Worm (Caenorhabditis elegans) whole organism, midembryonic: ENCODE measurements around the gene clec-10.

Experiments used
- T22C8.4 ChIP-seq: fragments of 200-800 bp; sonication (Bioruptor generic); IDR thresholded peaks from 2 replicates; pipeline ENCODE4 v1.3.6; 2022; ENCODE audit warnings: missing genetic modification characterization, missing compliant biosample characterization
- cog-1 ChIP-seq: sonication (generic microtip); optimal IDR thresholded peaks from 2 replicates; lab custom pipeline; 2016; ENCODE audit warnings: missing genetic modification characterization, missing compliant biosample characterization
- flt-1 ChIP-seq: fragments of 200-800 bp; sonication (Bioruptor generic); IDR thresholded peaks from 2 replicates; pipeline ENCODE4 v1.3.6; 2022; ENCODE audit warnings: missing genetic modification characterization, missing compliant biosample characterization
- klf-2 ChIP-seq: fragments of 200-800 bp; sonication (Bioruptor generic); conservative IDR thresholded peaks from 2 replicates; pipeline ENCODE4 v1.3.6; 2022; ENCODE audit warnings: missing genetic modification reagents, missing genetic modification characterization, missing compliant biosample characterization
- med-1 ChIP-seq: sonication (generic microtip); optimal IDR thresholded peaks from 2 replicates; lab custom pipeline; 2017; ENCODE audit warnings: missing genetic modification characterization, mild to moderate bottlenecking, missing compliant biosample characterization, antibody characterized with exemption, missing genetic modification reagents; ENCODE audit not compliant: insufficient read depth
- ref-1 ChIP-seq: fragments of 200-800 bp; sonication (Bioruptor generic); conservative IDR thresholded peaks from 2 replicates; pipeline ENCODE4 v1.3.6; 2022; ENCODE audit warnings: missing genetic modification reagents, missing genetic modification characterization, missing compliant biosample characterization
- tab-1 ChIP-seq: fragments of 200-800 bp; sonication (Bioruptor generic); IDR thresholded peaks from 2 replicates; pipeline ENCODE4 v1.3.6; 2022; ENCODE audit warnings: missing genetic modification characterization, missing compliant biosample characterization
- ztf-23 ChIP-seq: fragments of 200-800 bp; sonication (Bioruptor generic); IDR thresholded peaks from 2 replicates; pipeline ENCODE4 v1.3.6; 2022; ENCODE audit warnings: missing genetic modification reagents, missing genetic modification characterization, missing compliant biosample characterization
- ztf-29 ChIP-seq: fragments of 200-800 bp; sonication (Bioruptor generic); IDR thresholded peaks from 2 replicates; pipeline ENCODE4 v1.3.6; 2022; ENCODE audit warnings: missing genetic modification reagents, missing genetic modification characterization, missing compliant biosample characterization

Gene clec-10

DNA sequence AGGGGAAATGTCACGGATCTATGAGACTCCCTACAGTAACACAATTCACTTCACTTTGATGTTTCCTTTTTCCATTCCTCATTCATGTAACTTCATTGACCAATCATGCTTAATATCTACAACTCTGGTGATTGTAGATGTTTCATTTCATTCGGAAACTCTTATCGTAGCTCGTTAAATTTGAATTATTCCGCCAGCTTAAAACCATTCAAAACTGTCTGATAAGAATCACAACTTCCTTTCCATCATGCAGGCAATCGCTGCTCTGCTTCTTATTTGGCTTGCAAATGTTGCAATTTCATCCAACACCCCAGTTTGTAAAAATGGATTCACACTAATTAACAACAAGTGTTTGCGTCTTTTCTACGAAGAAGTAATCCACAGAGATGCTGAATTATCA lies at the start of gene clec-10:
Gene clec-10, plus strand, starts transcription at position 244 of the 400 bp plus-strand sequence.
- TF ChIP-seq ref-1: no peak
- no peak for TF ChIP-seq ztf-29 (GFP tag; lab: Robert Waterston, UW)
- TF ChIP-seq ztf-23 (GFP tag; lab: Robert Waterston, UW): no peak
- no peak for TF ChIP-seq flt-1 (GFP tag; lab: Robert Waterston, UW)
- TF ChIP-seq klf-2 (GFP tag; lab: Robert Waterston, UW): no peak
- no peak for TF ChIP-seq tab-1
- TF ChIP-seq T22C8.4 (GFP tag; lab: Robert Waterston, UW): no peak
- TF ChIP-seq med-1 (GFP tag; lab: Kevin White, UChicago): no peak
- TF ChIP-seq cog-1 (tag; lab: Kevin White, UChicago): no peak

DNA sequence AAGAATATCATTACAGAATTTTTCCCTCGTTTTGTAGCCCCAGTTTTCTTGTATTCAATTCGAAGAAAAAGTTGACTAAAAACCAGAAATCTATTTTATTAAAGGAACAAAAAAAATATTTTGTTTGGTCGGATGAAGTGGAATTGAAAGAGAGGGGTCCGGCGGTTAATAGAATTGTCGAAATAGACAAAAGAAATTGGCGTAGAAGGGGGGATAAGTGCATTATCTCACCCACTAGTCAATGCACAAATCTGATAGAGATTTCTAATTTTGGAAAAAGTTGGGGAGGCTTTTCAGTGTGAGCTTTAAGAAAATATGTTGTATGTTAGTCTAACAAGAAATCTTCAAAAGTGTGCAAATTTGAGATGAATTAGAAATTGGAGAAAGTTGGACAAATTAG lies 48.0 kb upstream of the clec-10 start:
- TF ChIP-seq ztf-23 (GFP tag; lab: Robert Waterston, UW) (no peak), cog-1 (tag; lab: Kevin White, UChicago) (no peak), med-1 (GFP tag; lab: Kevin White, UChicago) (no peak), ztf-29 (GFP tag; lab: Robert Waterston, UW) (no peak), flt-1 (GFP tag; lab: Robert Waterston, UW) (no peak)

DNA sequence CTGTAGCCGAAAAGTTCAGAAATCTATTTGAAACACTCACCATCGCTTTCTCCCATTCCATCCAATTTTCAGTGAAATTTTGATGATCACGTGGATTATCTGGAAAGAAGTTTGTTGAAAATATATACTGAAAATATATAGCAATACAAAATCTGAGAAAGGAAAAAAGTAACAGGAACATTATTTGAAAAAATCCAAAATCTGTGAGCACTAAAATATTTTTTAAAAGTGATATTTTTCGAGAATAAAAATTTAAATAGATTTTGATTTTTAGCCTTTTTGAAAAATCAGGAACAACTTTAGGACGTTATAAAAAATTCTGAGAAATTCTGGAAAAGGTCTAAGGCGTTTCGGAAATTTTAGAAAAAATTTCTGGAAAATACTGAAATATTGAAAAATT lies 45.5 kb upstream of the clec-10 start, which contains the start of gene dmsr-4:
Gene dmsr-4, minus strand, starts transcription at position 101 of the 400 bp plus-strand sequence.
- TF ChIP-seq klf-2 (GFP tag; lab: Robert Waterston, UW) (no peak), ztf-23 (GFP tag; lab: Robert Waterston, UW) (no peak), flt-1 (GFP tag; lab: Robert Waterston, UW) (no peak), ztf-29 (GFP tag; lab: Robert Waterston, UW) (no peak), med-1 (GFP tag; lab: Kevin White, UChicago) (no peak), tab-1 (no peak), T22C8.4 (GFP tag; lab: Robert Waterston, UW) (no peak), ref-1 (no peak), cog-1 (tag; lab: Kevin White, UChicago) (no peak)

DNA sequence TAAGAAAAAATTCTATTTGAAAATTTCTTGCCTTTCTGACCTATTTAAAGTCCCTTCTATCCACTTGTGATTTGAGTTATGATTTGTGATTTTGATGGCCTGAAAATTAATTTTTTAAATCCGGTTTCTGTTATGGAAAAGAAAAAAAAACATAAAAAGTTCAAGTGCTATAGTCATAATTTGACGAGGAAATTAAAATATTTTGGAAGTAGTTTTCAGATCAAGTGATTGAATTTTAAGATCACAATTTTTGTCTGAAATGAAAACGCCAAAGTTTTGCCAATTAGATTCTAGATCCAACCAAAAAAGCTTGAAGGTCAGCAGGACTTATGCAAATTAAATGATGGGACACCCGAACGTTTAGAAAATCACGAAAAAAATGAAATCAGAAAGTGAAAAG lies 35.0 kb upstream of the clec-10 start, which contains the start of gene ptr-3:
Gene ptr-3, minus strand, starts transcription at position 101 of the 400 bp plus-strand sequence.
- TF ChIP-seq ztf-29 (GFP tag; lab: Robert Waterston, UW) (no peak), ztf-23 (GFP tag; lab: Robert Waterston, UW) (no peak), cog-1 (tag; lab: Kevin White, UChicago) (no peak)

DNA sequence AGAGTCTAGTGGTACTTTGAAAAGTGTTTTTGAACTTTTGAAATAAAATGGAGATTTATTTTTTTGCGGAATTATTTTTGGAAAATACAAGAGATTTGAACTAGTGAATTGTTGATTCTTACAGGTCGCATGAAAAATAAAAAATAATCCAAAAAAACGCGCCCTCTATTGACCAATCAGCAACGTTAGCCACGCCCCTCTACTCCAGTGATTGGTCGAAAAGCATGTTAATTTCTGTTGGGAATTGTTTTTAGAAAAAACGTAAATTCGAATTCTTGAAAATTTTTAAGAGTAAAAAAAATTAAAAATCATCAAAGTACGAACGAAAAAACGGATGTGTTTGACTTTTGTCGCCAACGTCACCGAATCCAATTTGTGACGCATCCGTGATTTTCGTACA lies 32.1 kb upstream of the clec-10 start:
- no peak for TF ChIP-seq tab-1
- TF ChIP-seq med-1 (GFP tag; lab: Kevin White, UChicago): no peak

DNA sequence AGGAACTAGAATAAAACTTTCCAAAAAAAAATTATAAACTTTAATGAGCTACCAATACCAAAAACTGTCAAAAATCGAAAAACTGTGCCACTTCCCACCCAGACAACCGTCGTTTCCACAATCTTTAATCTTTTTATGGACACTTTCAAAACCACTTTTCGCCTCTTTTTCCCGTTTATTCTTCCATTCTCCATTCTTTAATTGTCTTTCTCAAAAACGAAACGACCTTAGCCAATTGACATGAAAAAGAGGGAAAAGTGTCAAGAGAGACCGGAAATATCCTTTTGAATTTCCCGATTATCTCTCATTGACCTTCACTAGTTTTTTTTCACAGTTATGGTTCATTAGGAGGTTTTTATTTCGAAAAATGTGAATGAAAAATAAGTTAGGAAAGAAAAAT lies 30.9 kb upstream of the clec-10 start:
- TF ChIP-seq flt-1 (GFP tag; lab: Robert Waterston, UW) (no peak), med-1 (GFP tag; lab: Kevin White, UChicago) (no peak), ztf-23 (GFP tag; lab: Robert Waterston, UW) (no peak), tab-1 (no peak), klf-2 (GFP tag; lab: Robert Waterston, UW) (no peak), T22C8.4 (GFP tag; lab: Robert Waterston, UW) (no peak), ztf-29 (GFP tag; lab: Robert Waterston, UW) (no peak), cog-1 (tag; lab: Kevin White, UChicago) (no peak), ref-1 (no peak)

DNA sequence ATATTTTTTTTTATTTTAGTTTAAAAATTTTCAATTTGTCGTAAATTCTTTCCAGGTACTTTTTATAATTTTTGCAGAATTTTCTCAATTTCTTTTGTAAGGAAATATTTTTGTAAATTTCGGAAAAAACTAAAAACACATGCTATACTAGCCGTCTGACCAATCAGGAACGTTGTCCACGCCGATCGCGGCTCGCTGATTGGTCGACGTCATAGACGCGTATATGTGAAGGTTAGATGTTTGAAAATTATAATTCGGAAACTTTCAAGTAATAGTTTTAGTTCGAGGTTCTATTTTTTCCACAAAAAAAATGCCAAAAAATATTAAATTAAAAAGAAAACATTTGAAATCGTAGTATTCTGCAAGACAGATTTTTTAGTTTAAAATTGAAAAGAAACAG lies 30.2 kb upstream of the clec-10 start:
- TF ChIP-seq flt-1 (GFP tag; lab: Robert Waterston, UW): no peak
- TF ChIP-seq T22C8.4 (GFP tag; lab: Robert Waterston, UW): no peak
- no peak for TF ChIP-seq cog-1 (tag; lab: Kevin White, UChicago)
- TF ChIP-seq klf-2 (GFP tag; lab: Robert Waterston, UW): no peak

DNA sequence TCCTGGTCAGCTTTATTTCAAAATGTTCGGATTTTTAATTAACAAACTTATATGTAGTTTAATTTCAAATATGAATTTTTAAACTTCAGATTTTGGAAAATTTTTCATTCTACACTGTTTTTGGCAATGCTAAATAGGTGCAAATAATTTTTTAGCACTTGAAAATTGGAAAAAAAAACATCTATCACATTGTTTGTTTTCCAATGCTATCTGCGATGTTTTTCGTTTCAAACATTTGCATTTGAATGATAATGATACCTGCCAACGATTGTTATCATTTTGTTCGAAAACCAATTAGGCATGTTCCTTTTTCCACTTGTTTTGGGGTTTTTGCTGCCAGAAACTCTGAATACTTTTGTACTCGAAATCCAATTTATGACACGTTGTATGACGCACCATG lies 27.5 kb upstream of the clec-10 start, which contains the start of gene C03H5.4:
Gene C03H5.4, plus strand, starts transcription at position 301 of the 400 bp plus-strand sequence.
- no peak for TF ChIP-seq ref-1
- no peak for TF ChIP-seq ztf-23 (GFP tag; lab: Robert Waterston, UW)
- no peak for TF ChIP-seq cog-1 (tag; lab: Kevin White, UChicago)
- no peak for TF ChIP-seq klf-2 (GFP tag; lab: Robert Waterston, UW)

DNA sequence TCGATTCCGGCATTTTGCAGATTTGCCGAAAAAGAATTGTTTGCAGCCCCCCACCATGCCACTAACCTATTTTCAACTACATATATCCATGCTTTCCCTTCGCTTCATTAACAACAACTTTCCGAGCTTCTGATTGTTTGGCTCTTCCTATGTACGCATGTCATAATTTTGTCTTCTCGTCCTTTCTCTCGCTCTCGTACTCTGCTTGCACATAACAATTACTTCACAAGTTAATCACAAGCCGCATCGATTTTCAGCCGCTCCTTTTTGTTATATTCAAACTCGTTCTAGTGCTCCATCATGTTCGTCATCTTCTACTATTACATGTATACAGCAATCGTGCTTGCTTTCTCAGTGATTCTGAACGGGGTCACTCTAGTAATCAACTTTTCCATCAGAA lies 24.1 kb upstream of the clec-10 start, which contains the start of gene C03H5.9:
Gene C03H5.9, plus strand, starts transcription at position 301 of the 400 bp plus-strand sequence.
- TF ChIP-seq T22C8.4 (GFP tag; lab: Robert Waterston, UW) (no peak), med-1 (GFP tag; lab: Kevin White, UChicago) (no peak), klf-2 (GFP tag; lab: Robert Waterston, UW) (no peak), tab-1 (no peak)

DNA sequence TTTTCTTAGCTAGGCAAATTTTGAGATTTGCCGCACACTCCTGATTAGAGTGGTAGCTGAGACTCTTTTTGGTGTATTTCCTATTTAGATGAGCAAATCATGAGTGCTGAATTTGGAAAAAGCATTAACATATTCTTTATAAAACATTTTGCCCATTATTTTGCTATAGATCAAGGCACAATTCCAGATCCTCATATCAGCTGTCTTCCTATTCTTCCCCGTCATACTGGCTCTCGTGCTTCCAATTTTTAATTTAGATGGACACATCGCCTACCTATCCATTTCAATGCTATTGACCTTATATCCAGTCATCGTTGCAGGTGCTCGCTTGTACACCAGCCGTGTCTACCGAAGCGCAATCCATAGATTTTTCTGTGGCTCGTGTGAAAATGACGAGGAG lies 22.5 kb upstream of the clec-10 start, which contains the start of gene C03H5.7:
Gene C03H5.7, plus strand, starts transcription at position 301 of the 400 bp plus-strand sequence.
- TF ChIP-seq T22C8.4 (GFP tag; lab: Robert Waterston, UW): no peak
- TF ChIP-seq med-1 (GFP tag; lab: Kevin White, UChicago): no peak
- no peak for TF ChIP-seq cog-1 (tag; lab: Kevin White, UChicago)
- TF ChIP-seq ztf-23 (GFP tag; lab: Robert Waterston, UW): no peak
- TF ChIP-seq flt-1 (GFP tag; lab: Robert Waterston, UW): no peak
- no peak for TF ChIP-seq ztf-29 (GFP tag; lab: Robert Waterston, UW)
- no peak for TF ChIP-seq klf-2 (GFP tag; lab: Robert Waterston, UW)
- no peak for TF ChIP-seq tab-1
- TF ChIP-seq ref-1: no peak
